Worm (Caenorhabditis elegans): Measurements from ENCODE around the gene R12B2.7.

Gene R12B2.7

ce11 chrIII:5845483-5845882, 30.6 kb downstream of the R12B2.7 start (continued):
- TF ChIP-seq irx-1 (tag; optimal IDR thresholded peaks at IDR 0.05) = peak; percentile 51
- TF ChIP-seq swsn-7 (tag; optimal IDR thresholded peaks at IDR 0.05) = peak; percentile 78
- TF ChIP-seq sox-4 (tag; optimal IDR thresholded peaks at IDR 0.05) = peak; percentile 34
- TF ChIP-seq fkh-8 (tag; optimal IDR thresholded peaks at IDR 0.05) = peak; percentile 93
- peak; percentile 58 for TF ChIP-seq xbp-1 (tag; optimal IDR thresholded peaks at IDR 0.05)
- peak; percentile 3 for TF ChIP-seq nhr-11 (tag; optimal IDR thresholded peaks at IDR 0.05)
- no peak for TF ChIP-seq ztf-11 (tag; optimal IDR thresholded peaks at IDR 0.05)
- no peak for TF ChIP-seq lin-15B (tag; optimal IDR thresholded peaks at IDR 0.05)
- no peak for TF ChIP-seq ceh-90 (tag; optimal IDR thresholded peaks at IDR 0.05)
- TF ChIP-seq nhr-20 (tag; optimal IDR thresholded peaks at IDR 0.05) = peak; percentile 37
- TF ChIP-seq nhr-237 (tag; optimal IDR thresholded peaks at IDR 0.05) = no peak
- TF ChIP-seq ceh-63 (GFP tag; optimal IDR thresholded peaks at IDR 0.05) = no peak
- TF ChIP-seq Y116A8C.19 (tag; optimal IDR thresholded peaks at IDR 0.05; ENCODE audit: borderline replicate concordance) = no peak
- peak; percentile 96 for TF ChIP-seq lin-14 (GFP tag; optimal IDR thresholded peaks at IDR 0.05)
- peak; percentile 81 for TF ChIP-seq nhr-47 (tag; optimal IDR thresholded peaks at IDR 0.05)
- TF ChIP-seq egl-13 (tag; optimal IDR thresholded peaks at IDR 0.05) = peak; percentile 60
- TF ChIP-seq ztf-4 (tag; optimal IDR thresholded peaks at IDR 0.05) = no peak
- no peak for TF ChIP-seq tlp-1 (tag; optimal IDR thresholded peaks at IDR 0.05)
- TF ChIP-seq lin-13 (GFP tag; optimal IDR thresholded peaks at IDR 0.05) = peak; percentile 7
- TF ChIP-seq blmp-1 (tag; optimal IDR thresholded peaks at IDR 0.05) = no peak
- TF ChIP-seq ceh-88 (GFP tag; IDR thresholded peaks at IDR 0.05) = 0 out of 2 replicates have a peak, but pooled peaks have one; percentile 26
- TF ChIP-seq hpl-2 (GFP tag; optimal IDR thresholded peaks at IDR 0.05) = no peak
- peak; percentile 18 for TF ChIP-seq C16A3.4 (tag; optimal IDR thresholded peaks at IDR 0.05)
- TF ChIP-seq mab-9 (GFP tag; IDR thresholded peaks at IDR 0.05) = 0 out of 2 replicates have a peak, but pooled peaks have one; percentile 49
- no peak for TF ChIP-seq unc-98 (GFP tag; IDR thresholded peaks at IDR 0.05)
- TF ChIP-seq ceh-8 (GFP tag; optimal IDR thresholded peaks at IDR 0.05) = peak; percentile 12
- TF ChIP-seq fkh-4 (tag; optimal IDR thresholded peaks at IDR 0.05; ENCODE audit: borderline replicate concordance) = no peak
- TF ChIP-seq jun-1 (tag; optimal IDR thresholded peaks at IDR 0.05) = peak; percentile 4
- peak; percentile 51 for TF ChIP-seq isw-1 (GFP tag; IDR thresholded peaks at IDR 0.05)
- TF ChIP-seq ets-5 (GFP tag; IDR thresholded peaks at IDR 0.05) = no peak
- TF ChIP-seq elt-2 (tag; optimal IDR thresholded peaks at IDR 0.05) = no peak
- TF ChIP-seq hlh-17 (GFP tag; optimal IDR thresholded peaks at IDR 0.05; ENCODE audit: borderline replicate concordance) = no peak
- peak; percentile 47 for TF ChIP-seq rnt-1 (tag; optimal IDR thresholded peaks at IDR 0.05)

- TF ChIP-seq nhr-47 (tag; optimal IDR thresholded peaks at IDR 0.05) (peak; percentile 11), swsn-7 (tag; optimal IDR thresholded peaks at IDR 0.05) (no peak), isw-1 (GFP tag; IDR thresholded peaks at IDR 0.05) (no peak), ama-1 (optimal IDR thresholded peaks at IDR 0.05) (no peak), C34B4.2 (tag; optimal IDR thresholded peaks at IDR 0.05) (no peak), ceh-82 (tag; optimal IDR thresholded peaks at IDR 0.05) (peak in 1 of 3 experiments; percentile 38), nhr-71 (tag; optimal IDR thresholded peaks at IDR 0.05) (peak; percentile 20), ceh-90 (tag; optimal IDR thresholded peaks at IDR 0.05) (no peak), fkh-10 (GFP tag; optimal IDR thresholded peaks at IDR 0.05) (peak; percentile 78), lin-14 (GFP tag; optimal IDR thresholded peaks at IDR 0.05) (peak; percentile 77), unc-130 (tag; optimal IDR thresholded peaks at IDR 0.05) (no peak), efl-1 (optimal IDR thresholded peaks at IDR 0.05) (no peak), efl-1 (GFP tag; optimal IDR thresholded peaks at IDR 0.05 in 1 of 2) (peak in 1 of 2 experiments; percentile 27), lin-35 (GFP tag; optimal IDR thresholded peaks at IDR 0.05) (no peak), ceh-8 (GFP tag; optimal IDR thresholded peaks at IDR 0.05) (no peak), lsy-2 (tag; optimal IDR thresholded peaks at IDR 0.05) (peak in 1 of 2 experiments; percentile 5), zip-4 (GFP tag; optimal IDR thresholded peaks at IDR 0.05) (no peak)
These were observed 31.6 kb downstream of the R12B2.7 start for ce11 chrIII:5846412-5846811.

Measured in whole organism, L1 larva.